Worm (Caenorhabditis elegans): ENCODE measurements around the gene nhr-35.

The nhr-35 gene

ce11 chrX:4524844-4525243 lies 7.6 kb upstream of the nhr-35 start:
- TF ChIP-seq lin-32 (GFP tag; optimal IDR thresholded peaks at IDR 0.05) (no peak), tbx-8 (GFP tag; optimal IDR thresholded peaks at IDR 0.05) (no peak), nhr-76 (tag; optimal IDR thresholded peaks at IDR 0.05) (no peak), cnd-1 (tag; optimal IDR thresholded peaks at IDR 0.05) (no peak)

DNA sequence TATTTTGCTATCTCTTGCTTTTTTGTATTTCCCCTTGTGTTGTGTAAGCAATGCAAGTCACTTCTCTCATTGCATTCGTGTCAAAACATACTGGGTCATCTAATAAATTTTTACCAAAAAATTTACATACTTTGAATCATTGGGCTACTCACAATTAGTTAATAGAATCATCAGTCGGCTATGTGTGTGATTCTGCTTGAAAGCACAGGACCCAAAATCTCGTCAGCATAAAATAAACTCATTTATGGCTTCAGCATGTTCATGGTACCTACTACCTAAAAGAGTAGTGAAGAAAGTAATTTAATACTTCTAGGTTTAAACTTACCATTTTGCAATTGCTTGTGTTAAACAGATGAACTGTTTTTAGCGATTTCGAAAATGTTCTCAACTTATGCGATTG lies 6.1 kb upstream of the nhr-35 start:
- no peak for TF ChIP-seq unc-39 (tag; optimal IDR thresholded peaks at IDR 0.05)
- no peak for TF ChIP-seq unc-62 (GFP tag; optimal IDR thresholded peaks at IDR 0.05)
- TF ChIP-seq mab-5 (tag; optimal IDR thresholded peaks at IDR 0.05): no peak
- TF ChIP-seq elt-1 (tag; optimal IDR thresholded peaks at IDR 0.05; ENCODE audit: borderline replicate concordance, insufficient read depth): no peak
- no peak for TF ChIP-seq drap-1 (GFP tag; optimal IDR thresholded peaks at IDR 0.05)
- TF ChIP-seq nhr-76 (tag; optimal IDR thresholded peaks at IDR 0.05): no peak
- no peak for TF ChIP-seq pha-4 (tag; optimal IDR thresholded peaks at IDR 0.05)
- no peak for TF ChIP-seq sem-2 (GFP tag; optimal IDR thresholded peaks at IDR 0.05)
- no peak for TF ChIP-seq cnd-1 (tag; optimal IDR thresholded peaks at IDR 0.05)
- TF ChIP-seq lin-32 (GFP tag; optimal IDR thresholded peaks at IDR 0.05): no peak
- no peak for TF ChIP-seq elt-3 (tag; optimal IDR thresholded peaks at IDR 0.05)
- TF ChIP-seq mls-2 (tag; optimal IDR thresholded peaks at IDR 0.05): no peak

- peak; percentile 76 for TF ChIP-seq elt-1 (tag; optimal IDR thresholded peaks at IDR 0.05; ENCODE audit: borderline replicate concordance, insufficient read depth)
- no peak for TF ChIP-seq ceh-39 (tag; optimal IDR thresholded peaks at IDR 0.05)
Observed at ce11 chrX:4528905-4529304, 3.6 kb upstream of the nhr-35 start.

ce11 chrX:4530426-4531044 lies 2.0 kb upstream of the nhr-35 start:
- TF ChIP-seq zip-8 (tag; optimal IDR thresholded peaks at IDR 0.05) (no peak), ham-2 (GFP tag; optimal IDR thresholded peaks at IDR 0.05) (no peak), unc-120 (tag; optimal IDR thresholded peaks at IDR 0.05; ENCODE audit: poor library complexity, severe bottlenecking) (no peak), sem-2 (GFP tag; optimal IDR thresholded peaks at IDR 0.05) (no peak), cnd-1 (tag; optimal IDR thresholded peaks at IDR 0.05) (no peak), drap-1 (GFP tag; optimal IDR thresholded peaks at IDR 0.05) (no peak), elt-3 (tag; optimal IDR thresholded peaks at IDR 0.05) (no peak), ceh-83 (GFP tag; optimal IDR thresholded peaks at IDR 0.05) (no peak), mls-2 (tag; optimal IDR thresholded peaks at IDR 0.05) (no peak), mep-1 (tag; optimal IDR thresholded peaks at IDR 0.05) (no peak), hlh-1 (tag; optimal IDR thresholded peaks at IDR 0.05) (no peak), ztf-11 (tag; optimal IDR thresholded peaks at IDR 0.05) (no peak), nhr-76 (tag; optimal IDR thresholded peaks at IDR 0.05) (no peak), pha-4 (tag; optimal IDR thresholded peaks at IDR 0.05) (no peak), elt-1 (tag; optimal IDR thresholded peaks at IDR 0.05; ENCODE audit: borderline replicate concordance, insufficient read depth) (no peak)

ce11 chrX:4534112-4534511 lies 1.6 kb downstream of the nhr-35 start:
- TF ChIP-seq ceh-43 (GFP tag; optimal IDR thresholded peaks at IDR 0.05): no peak
- TF ChIP-seq ceh-39 (tag; optimal IDR thresholded peaks at IDR 0.05): no peak
- TF ChIP-seq M03D4.4 (tag; optimal IDR thresholded peaks at IDR 0.05): no peak
- no peak for TF ChIP-seq elt-3 (tag; optimal IDR thresholded peaks at IDR 0.05)

DNA sequence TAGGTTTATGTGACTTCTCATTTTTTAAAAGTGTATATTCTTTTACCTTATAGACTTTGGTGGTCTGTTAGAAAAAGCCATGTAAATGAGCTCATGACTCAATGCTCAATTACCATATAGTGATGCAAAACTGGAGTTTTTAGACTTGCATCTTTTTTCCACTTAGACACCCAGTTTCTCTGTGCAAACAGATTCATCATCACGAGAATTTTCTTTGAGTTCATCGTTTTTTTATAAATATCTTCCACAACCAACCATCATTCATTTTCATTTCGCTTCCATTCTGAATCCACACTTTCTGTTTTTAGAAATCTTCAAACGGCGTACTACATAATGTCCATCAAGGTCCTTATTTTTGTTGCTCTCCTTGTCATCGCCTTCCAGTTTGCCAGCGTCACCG lies 12.1 kb downstream of the nhr-35 start, which contains the start of gene C07A12.2:
TSS of gene C07A12.2 (plus strand) at position 301 of the 400 bp plus-strand sequence.
- no peak for TF ChIP-seq hlh-1 (tag; optimal IDR thresholded peaks at IDR 0.05)
- TF ChIP-seq zip-8 (tag; optimal IDR thresholded peaks at IDR 0.05): no peak
- TF ChIP-seq mls-2 (tag; optimal IDR thresholded peaks at IDR 0.05): no peak
- no peak for TF ChIP-seq lin-13 (tag; optimal IDR thresholded peaks at IDR 0.05)
- TF ChIP-seq M03D4.4 (tag; optimal IDR thresholded peaks at IDR 0.05): no peak
- TF ChIP-seq blmp-1 (tag; optimal IDR thresholded peaks at IDR 0.05): no peak
- TF ChIP-seq mep-1 (tag; optimal IDR thresholded peaks at IDR 0.05): no peak
- no peak for TF ChIP-seq ceh-43 (GFP tag; optimal IDR thresholded peaks at IDR 0.05)
- no peak for TF ChIP-seq nhr-2 (tag; optimal IDR thresholded peaks at IDR 0.05)
- no peak for TF ChIP-seq unc-120 (tag; optimal IDR thresholded peaks at IDR 0.05; ENCODE audit: poor library complexity, severe bottlenecking)
- no peak for TF ChIP-seq ces-1 (GFP tag; optimal IDR thresholded peaks at IDR 0.05)
- TF ChIP-seq ham-2 (GFP tag; optimal IDR thresholded peaks at IDR 0.05): no peak
- no peak for TF ChIP-seq mab-5 (tag; optimal IDR thresholded peaks at IDR 0.05)
- TF ChIP-seq elt-1 (tag; optimal IDR thresholded peaks at IDR 0.05; ENCODE audit: borderline replicate concordance, insufficient read depth): no peak
- no peak for TF ChIP-seq unc-39 (tag; optimal IDR thresholded peaks at IDR 0.05)
- no peak for TF ChIP-seq snpc-4 (tag; optimal IDR thresholded peaks at IDR 0.05)
- TF ChIP-seq lsy-2 (tag; optimal IDR thresholded peaks at IDR 0.05): no peak
- TF ChIP-seq bed-3 (GFP tag; optimal IDR thresholded peaks at IDR 0.05): no peak
